Worm (Caenorhabditis elegans): ENCODE measurements around the gene tiar-2.

The tiar-2 gene

DNA sequence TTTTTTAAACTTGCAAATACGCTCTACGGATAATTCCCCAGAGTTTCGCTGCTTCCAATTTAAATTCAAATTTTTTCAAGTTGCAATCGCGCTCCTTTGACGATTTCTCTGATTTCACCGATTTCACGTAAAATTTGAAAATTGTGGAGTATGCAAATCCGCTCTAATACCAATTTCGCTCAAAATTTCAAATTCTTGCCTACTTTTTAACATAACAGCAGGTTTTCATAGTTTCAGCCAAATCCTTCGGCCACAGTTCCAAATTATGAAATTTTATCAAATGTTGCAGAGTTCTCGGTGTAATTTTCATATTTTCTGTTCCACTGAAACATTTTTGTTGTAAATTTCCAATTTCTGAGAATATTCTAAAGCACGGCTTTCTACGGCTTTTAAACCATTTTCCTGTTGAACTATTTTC is 19.4 kb downstream of the tiar-2 start, which contains the start of gene alkb-7:
alkb-7 (minus strand) TSS at position 323 of the 418 bp plus-strand sequence.
- TF ChIP-seq C38D4.7 (GFP tag; optimal IDR thresholded peaks at IDR 0.05) (peak; percentile 29), ceh-34 (tag; optimal IDR thresholded peaks at IDR 0.05) (no peak), hlh-6 (tag; optimal IDR thresholded peaks at IDR 0.05) (peak; percentile 30), Y22D7AL.16 (tag; optimal IDR thresholded peaks at IDR 0.05) (no peak), tbx-2 (tag; optimal IDR thresholded peaks at IDR 0.05) (no peak), pha-4 (tag; optimal IDR thresholded peaks at IDR 0.05) (no peak), ceh-6 (GFP tag; optimal IDR thresholded peaks at IDR 0.05) (no peak), pha-2 (tag; optimal IDR thresholded peaks at IDR 0.05) (no peak), lim-6 (tag; optimal IDR thresholded peaks at IDR 0.05) (no peak), tbx-7 (tag; optimal IDR thresholded peaks at IDR 0.05) (no peak)

DNA sequence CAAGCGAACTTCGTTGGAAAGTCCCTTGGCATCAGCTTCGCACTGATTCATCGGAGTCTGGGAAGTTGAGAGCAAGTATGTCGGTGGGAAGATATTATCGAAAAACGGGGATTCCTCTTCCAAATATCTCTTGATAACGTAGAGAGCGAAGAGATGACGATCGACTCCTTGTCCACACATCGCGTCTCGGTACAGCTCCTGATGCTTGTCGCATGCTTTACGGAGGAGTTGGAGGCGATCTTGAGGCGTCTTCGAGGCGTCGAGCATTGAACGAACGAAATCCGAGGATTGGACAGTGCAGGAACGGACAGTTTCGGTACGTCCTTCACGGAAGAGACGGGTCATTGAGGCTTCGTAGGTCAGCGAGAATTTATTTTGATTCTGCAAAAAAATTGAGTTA is 21.0 kb downstream of the tiar-2 start:
- peak; percentile 28 for TF ChIP-seq hlh-6 (tag; optimal IDR thresholded peaks at IDR 0.05)
- no peak for TF ChIP-seq fkh-6 (tag; optimal IDR thresholded peaks at IDR 0.05)
- TF ChIP-seq npax-4 (tag; optimal IDR thresholded peaks at IDR 0.05) = no peak
- no peak for TF ChIP-seq tbx-7 (tag; optimal IDR thresholded peaks at IDR 0.05)

DNA sequence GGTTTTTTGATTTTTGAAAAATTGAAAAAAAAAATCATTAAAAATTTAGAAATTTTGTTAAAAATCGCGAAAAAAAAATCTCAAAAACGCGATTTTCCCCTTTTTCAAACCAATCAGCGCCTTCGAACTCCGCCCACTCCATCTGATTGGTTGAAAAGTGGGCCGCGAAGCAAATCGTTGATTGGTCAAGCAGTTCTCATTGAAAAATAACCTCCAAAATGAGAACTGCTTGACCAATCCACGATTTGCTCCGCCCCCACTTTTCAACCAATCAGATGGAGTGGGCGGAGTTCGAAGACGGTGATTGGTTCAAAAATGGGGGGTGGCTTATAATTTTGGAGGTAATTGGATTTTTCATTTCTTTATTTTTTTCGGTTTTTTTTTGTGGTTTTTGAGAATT is 21.9 kb downstream of the tiar-2 start:
- TF ChIP-seq hlh-8 (tag; optimal IDR thresholded peaks at IDR 0.05) (no peak), nfya-1 (tag; optimal IDR thresholded peaks at IDR 0.05) (peak; percentile 97)

DNA sequence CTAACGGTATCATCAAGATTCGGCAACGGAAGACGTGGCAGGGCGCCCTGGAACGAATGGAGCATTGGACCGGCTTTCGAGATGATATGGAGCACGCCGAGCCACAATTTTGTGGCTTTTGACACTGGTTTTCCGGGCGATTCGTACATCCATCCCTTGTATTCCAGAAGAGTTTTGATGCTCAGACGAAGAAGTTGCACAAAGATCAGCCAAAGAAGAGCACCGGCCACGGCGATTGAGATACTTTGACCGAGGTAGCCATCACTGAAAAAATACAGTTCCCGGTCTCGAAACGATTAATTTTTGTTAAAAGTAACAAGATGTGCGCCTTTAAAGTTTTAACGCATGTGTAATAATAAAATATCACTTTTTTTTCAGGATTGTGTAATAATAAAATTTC is 26.7 kb downstream of the tiar-2 start:
- TF ChIP-seq hlh-6 (tag; optimal IDR thresholded peaks at IDR 0.05) = peak; percentile 20
- no peak for TF ChIP-seq ceh-6 (GFP tag; optimal IDR thresholded peaks at IDR 0.05)
- TF ChIP-seq unc-3 (GFP tag; conservative IDR thresholded peaks at IDR 0.05) = no peak
- TF ChIP-seq unc-3 (tag; optimal IDR thresholded peaks at IDR 0.05) = no peak

DNA sequence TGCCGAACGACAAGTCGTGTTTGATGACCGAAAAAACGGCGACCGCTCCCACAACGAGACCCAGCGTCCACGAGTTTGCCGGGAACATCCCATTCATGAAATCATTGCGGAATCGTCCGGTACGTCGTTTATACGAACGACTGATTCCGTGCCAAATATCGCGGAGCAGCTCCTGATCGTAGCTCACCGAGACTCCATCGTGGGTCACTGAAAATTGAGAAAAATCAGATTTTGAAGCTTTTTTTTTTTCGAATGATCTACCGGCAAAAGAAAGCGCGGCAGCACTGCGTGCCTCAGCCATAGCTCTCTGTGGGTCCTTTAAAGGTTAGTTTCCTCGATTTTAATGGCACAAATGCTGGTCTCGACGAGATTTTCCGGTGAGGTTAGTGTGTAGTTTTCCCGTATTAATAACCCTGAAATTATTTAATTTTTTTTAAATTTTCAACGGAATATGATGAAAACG is 27.6 kb downstream of the tiar-2 start, which contains the start of gene cpt-1:
cpt-1 (minus strand) TSS at position 413 of the 463 bp plus-strand sequence.
- TF ChIP-seq ceh-31 (tag; optimal IDR thresholded peaks at IDR 0.05) (no peak), ceh-34 (tag; optimal IDR thresholded peaks at IDR 0.05) (no peak), unc-42 (tag; optimal IDR thresholded peaks at IDR 0.05) (no peak), ceh-19 (GFP tag; optimal IDR thresholded peaks at IDR 0.05) (no peak), C08G9.2 (tag; optimal IDR thresholded peaks at IDR 0.05) (no peak), unc-86 (tag; optimal IDR thresholded peaks at IDR 0.05) (no peak), syd-9 (tag; optimal IDR thresholded peaks at IDR 0.05) (no peak), tbx-7 (tag; optimal IDR thresholded peaks at IDR 0.05) (no peak), hlh-8 (tag; optimal IDR thresholded peaks at IDR 0.05) (no peak), fax-1 (tag; optimal IDR thresholded peaks at IDR 0.05) (no peak), ref-2 (tag; optimal IDR thresholded peaks at IDR 0.05) (no peak), gmeb-2 (tag; optimal IDR thresholded peaks at IDR 0.05) (no peak), ceh-6 (GFP tag; optimal IDR thresholded peaks at IDR 0.05) (no peak), pat-9 (tag; optimal IDR thresholded peaks at IDR 0.05) (no peak), pax-1 (tag; optimal IDR thresholded peaks at IDR 0.05) (no peak), ceh-24 (tag; optimal IDR thresholded peaks at IDR 0.05) (no peak), ets-4 (tag; optimal IDR thresholded peaks at IDR 0.05) (no peak), hlh-15 (tag; optimal IDR thresholded peaks at IDR 0.05) (no peak)

DNA sequence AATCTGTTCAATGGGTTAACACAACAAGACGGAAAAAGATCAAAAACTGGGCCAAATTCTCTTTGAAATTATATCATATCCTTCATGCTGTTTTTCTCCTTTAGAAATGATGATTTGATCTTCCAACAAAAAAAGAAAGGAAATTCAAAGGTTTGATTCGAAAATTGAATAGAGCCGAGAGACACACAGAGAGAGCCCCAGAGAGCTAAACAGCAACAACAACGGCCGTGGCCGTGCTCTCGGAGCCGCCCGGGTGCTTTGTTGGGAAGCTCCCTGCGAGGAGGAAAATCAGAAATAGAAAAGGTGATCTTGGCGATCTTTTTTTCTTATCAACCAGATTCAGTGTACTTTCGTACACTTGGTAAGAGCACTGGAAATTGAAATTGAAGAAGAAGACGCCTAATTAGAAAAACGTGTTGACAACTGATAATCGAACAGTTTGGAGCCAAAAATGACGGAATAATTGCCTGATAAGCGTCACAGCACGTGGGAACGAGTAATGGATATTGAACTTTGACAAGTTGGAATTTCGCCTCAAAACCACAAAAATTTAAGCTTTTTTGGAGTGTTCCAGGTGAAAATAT is 28.8 kb downstream of the tiar-2 start:
- TF ChIP-seq ceh-18 (tag; optimal IDR thresholded peaks at IDR 0.05) (no peak), nfya-1 (tag; optimal IDR thresholded peaks at IDR 0.05) (peak; percentile 5), lim-6 (tag; optimal IDR thresholded peaks at IDR 0.05) (no peak), dmd-4 (tag; optimal IDR thresholded peaks at IDR 0.05; ENCODE audit: borderline replicate concordance) (no peak), T23F11.4 (GFP tag; optimal IDR thresholded peaks at IDR 0.05) (no peak), madf-2 (tag; optimal IDR thresholded peaks at IDR 0.05) (no peak), dve-1 (tag; optimal IDR thresholded peaks at IDR 0.05) (no peak), ahr-1 (tag; optimal IDR thresholded peaks at IDR 0.05) (no peak), sdc-2 (tag; optimal IDR thresholded peaks at IDR 0.05) (no peak), ets-4 (tag; optimal IDR thresholded peaks at IDR 0.05) (no peak), tbx-7 (tag; optimal IDR thresholded peaks at IDR 0.05) (no peak), ceh-24 (tag; optimal IDR thresholded peaks at IDR 0.05) (no peak), F13H6.1 (tag; optimal IDR thresholded peaks at IDR 0.05) (no peak), zip-5 (tag; optimal IDR thresholded peaks at IDR 0.05) (no peak), hlh-6 (tag; optimal IDR thresholded peaks at IDR 0.05) (peak; percentile 31), ceh-31 (tag; optimal IDR thresholded peaks at IDR 0.05) (no peak), sox-4 (tag; optimal IDR thresholded peaks at IDR 0.05) (no peak), hlh-8 (tag; optimal IDR thresholded peaks at IDR 0.05) (no peak), fax-1 (tag; optimal IDR thresholded peaks at IDR 0.05) (no peak), unc-55 (GFP tag; optimal IDR thresholded peaks at IDR 0.05) (no peak), elt-4 (tag; optimal IDR thresholded peaks at IDR 0.05) (no peak)

All from whole organism, late embryonic.